Fruit fly (Drosophila melanogaster) whole organism: ENCODE data around the gene CG43163.

Experiments used
- CG8478 ChIP-seq: fragments of >200 bp; optimal IDR thresholded peaks from 2 replicates; lab custom pipeline; 2018; ENCODE audit warnings: inconsistent platforms
- Dll ChIP-seq: fragments of >200 bp; optimal IDR thresholded peaks from 2 replicates; lab custom pipeline; 2017
- pan ChIP-seq: fragments of >200 bp; optimal IDR thresholded peaks from 2 replicates; lab custom pipeline; 2017
- psq ChIP-seq: fragments of >200 bp; optimal IDR thresholded peaks from 2 replicates; lab custom pipeline; 2017
- usp ChIP-seq: fragments of >200 bp; optimal IDR thresholded peaks from 2 replicates; lab custom pipeline; 2017; ENCODE audit warnings: missing biosample characterization, missing genetic modification characterization, mixed read lengths

DNA sequence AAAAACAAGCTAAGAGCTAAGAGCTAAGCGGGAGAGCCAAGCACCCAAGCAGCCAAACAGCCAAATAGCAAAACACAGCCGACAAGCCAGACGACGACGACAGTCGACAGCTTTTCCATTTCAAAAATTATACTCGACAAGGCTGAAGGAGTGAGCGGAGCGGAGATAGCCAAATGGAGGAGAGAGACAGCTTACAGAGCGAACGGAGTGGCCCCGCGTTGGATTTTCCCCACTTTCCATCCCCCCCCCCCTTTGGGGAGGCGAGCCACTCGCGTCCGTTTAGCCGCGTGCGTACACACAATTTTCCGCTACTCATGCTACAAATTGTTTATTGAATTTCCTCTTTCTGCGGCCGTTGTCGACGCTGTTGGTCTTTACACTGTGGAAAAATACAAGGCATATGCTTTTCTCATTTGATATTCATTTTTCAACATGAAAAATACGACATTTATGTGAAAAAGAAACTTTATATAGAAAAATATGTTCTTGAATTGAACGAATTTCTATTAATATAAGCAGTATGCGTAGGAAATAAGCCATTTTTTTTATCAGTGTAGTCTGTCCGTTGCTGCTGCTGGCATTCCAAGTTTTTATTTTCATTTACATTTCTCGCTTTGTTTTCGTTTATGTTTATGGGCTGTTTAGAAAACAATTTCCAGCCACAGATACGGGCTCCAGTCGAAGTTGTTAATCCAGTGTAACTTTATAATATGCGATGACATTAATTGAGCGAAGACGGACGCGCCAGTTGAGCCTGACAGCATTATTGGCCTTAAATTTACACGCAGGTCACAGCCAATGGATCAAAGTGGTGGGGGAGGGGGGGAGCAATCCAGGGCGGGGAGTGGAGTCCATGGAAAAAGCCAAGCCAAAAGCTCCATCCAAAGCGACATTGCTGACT, 48.8 kb downstream of the CG43163 start:
- TF ChIP-seq usp (GFP tag; lab: Kevin White, UChicago) (no peak), CG8478 (no peak), psq (lab: Kevin White, UChicago) (no peak), pan (lab: Kevin White, UChicago) (no peak), Dll (lab: Kevin White, UChicago) (no peak)
